Worm (Caenorhabditis elegans) whole organism, L4/young adult: Measurements from ENCODE around the gene T21B10.4.
A peak's percentile ranks its signal among the peaks of the same experiment; 100 is the strongest.

Experiments used
- dao-5 ChIP-seq: sonication (generic microtip); optimal IDR thresholded peaks from 2 replicates; lab custom pipeline; 2016; ENCODE audit warnings: missing genotype, missing genetic modification characterization, moderate library complexity, missing compliant biosample characterization
- him-1 ChIP-seq: sonication (generic microtip); optimal IDR thresholded peaks from 2 replicates; lab custom pipeline; 2016; ENCODE audit warnings: missing genotype, missing genetic modification reagents, missing genetic modification characterization, missing compliant biosample characterization

DNA sequence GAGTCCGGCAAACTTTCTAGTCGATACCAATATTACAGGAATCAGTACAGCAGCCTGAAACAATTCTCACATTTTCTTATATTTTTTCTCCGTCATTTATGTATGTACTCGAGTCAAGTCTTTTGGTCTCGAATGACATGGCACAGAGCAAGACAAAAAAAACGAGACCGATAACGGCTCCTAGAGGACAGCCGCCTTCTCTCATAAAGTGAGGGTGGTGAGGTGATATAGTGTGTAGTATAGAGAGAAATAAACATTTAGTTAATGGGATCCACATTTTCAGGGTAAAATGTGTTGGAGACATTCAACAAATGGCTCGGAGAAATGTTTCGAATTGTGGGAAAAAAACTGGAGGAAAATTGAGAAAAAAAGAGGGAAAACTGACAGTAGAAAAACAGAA is 21.5 kb downstream of the T21B10.4 start:
- TF ChIP-seq him-1 (tag; lab: Kevin White, UChicago) (peak; percentile 9), dao-5 (tag; lab: Kevin White, UChicago) (no peak)
